Fruit fly (Drosophila melanogaster) whole organism, wandering third instar larva: ENCODE measurements around the gene CG7916.

ENCODE experiments used
- Abd-B ChIP-seq: fragments of >200 bp; optimal IDR thresholded peaks from 2 replicates; lab custom pipeline; 2017; ENCODE audit warnings: missing biosample characterization, missing genetic modification characterization
- CG32264 ChIP-seq: fragments of 200-800 bp; sonication (Bioruptor generic); optimal IDR thresholded peaks from 2 replicates; lab custom pipeline; 2016; ENCODE audit warnings: missing biosample characterization, missing genetic modification characterization
- CG9705 ChIP-seq: fragments of 200-800 bp; sonication (Bioruptor generic); optimal IDR thresholded peaks from 2 replicates; lab custom pipeline; 2018; ENCODE audit warnings: missing biosample characterization, mild to moderate bottlenecking, missing genetic modification characterization
- CrebA ChIP-seq: fragments of 200-800 bp; sonication (Bioruptor generic); optimal IDR thresholded peaks from 2 replicates; lab custom pipeline; 2016; ENCODE audit warnings: missing biosample characterization, mild to moderate bottlenecking, missing genetic modification characterization, borderline replicate concordance
- Dfd ChIP-seq: fragments of >200 bp; optimal IDR thresholded peaks from 2 replicates; lab custom pipeline; 2017; ENCODE audit warnings: missing biosample characterization, missing genetic modification characterization
- Dif ChIP-seq: fragments of 200-275, 200-300 bp; sonication (Bioruptor generic); optimal IDR thresholded peaks from 2 replicates; lab custom pipeline; 2018; ENCODE audit warnings: missing biosample characterization, missing genetic modification characterization; ENCODE audit not compliant: partially characterized antibody
- GATAd ChIP-seq: sonication (Bioruptor generic); optimal IDR thresholded peaks from 2 replicates; lab custom pipeline; 2016; ENCODE audit warnings: missing biosample characterization, missing genetic modification characterization
- HLH106 ChIP-seq: fragments of 200-800 bp; optimal IDR thresholded peaks from 3 replicates; lab custom pipeline; 2019; ENCODE audit warnings: missing biosample characterization, mild to moderate bottlenecking, missing genetic modification characterization, moderate library complexity
- Hnf4 ChIP-seq: fragments of 200-800 bp; sonication (Bioruptor generic); optimal IDR thresholded peaks from 2 replicates; lab custom pipeline; 2016; ENCODE audit warnings: missing biosample characterization, mild to moderate bottlenecking, missing genetic modification characterization
- Hr78 ChIP-seq: fragments of >200 bp; optimal IDR thresholded peaks from 2 replicates; lab custom pipeline; 2017; ENCODE audit warnings: missing biosample characterization, missing genetic modification characterization
- Hr83 ChIP-seq: fragments of 200-300 bp; sonication (Bioruptor generic); optimal IDR thresholded peaks from 2 replicates; lab custom pipeline; 2016; ENCODE audit warnings: missing biosample characterization, mild to moderate bottlenecking, missing genetic modification characterization, moderate library complexity; ENCODE audit not compliant: poor library complexity, severe bottlenecking
- Jra ChIP-seq: sonication (Bioruptor generic); optimal IDR thresholded peaks from 2 replicates; lab custom pipeline; 2016; ENCODE audit warnings: missing biosample characterization, missing genetic modification characterization
- Mio ChIP-seq: sonication (Bioruptor generic); optimal IDR thresholded peaks from 2 replicates; lab custom pipeline; 2016; ENCODE audit warnings: missing biosample characterization, missing genetic modification characterization
- Myc ChIP-seq: fragments of >200 bp; optimal IDR thresholded peaks from 2 replicates; lab custom pipeline; 2017
- N ChIP-seq: fragments of >200 bp; optimal IDR thresholded peaks from 2 replicates; lab custom pipeline; 2018; ENCODE audit warnings: missing biosample characterization, missing external identifiers, missing genetic modification characterization
- OdsH ChIP-seq: fragments of 200-800 bp; sonication (Bioruptor generic); optimal IDR thresholded peaks from 2 replicates; lab custom pipeline; 2016; ENCODE audit warnings: missing biosample characterization, mild to moderate bottlenecking, missing genetic modification characterization
- Rel ChIP-seq, 2 experiments: fragments of 200-800 bp; sonication (Bioruptor generic) in 1 of 2; optimal IDR thresholded peaks; 2 replicates in 1 of 2; 3 replicates in 1 of 2; lab custom pipeline; 2016 to 2019; ENCODE audit warnings: mild to moderate bottlenecking in 2 of 2, missing biosample characterization in 2 of 2, missing genetic modification characterization in 2 of 2, moderate library complexity in 1 of 2
- Sp1 ChIP-seq: fragments of 200-800 bp; sonication (Bioruptor generic); optimal IDR thresholded peaks from 3 replicates; lab custom pipeline; 2019; ENCODE audit warnings: missing biosample characterization, mild to moderate bottlenecking, missing genetic modification characterization, moderate library complexity
- Vsx2 ChIP-seq: fragments of 200-300, 225-300 bp; sonication (Bioruptor generic); optimal IDR thresholded peaks from 2 replicates; lab custom pipeline; 2018; ENCODE audit warnings: missing biosample characterization, missing genetic modification characterization; ENCODE audit not compliant: partially characterized antibody
- br ChIP-seq: fragments of 200-800 bp; sonication (Bioruptor generic); optimal IDR thresholded peaks from 2 replicates; lab custom pipeline; 2016; ENCODE audit warnings: missing biosample characterization, missing genetic modification characterization
- brk ChIP-seq: fragments of 200-800 bp; sonication (Bioruptor generic); optimal IDR thresholded peaks from 2 replicates; lab custom pipeline; 2016; ENCODE audit warnings: missing biosample characterization, mild to moderate bottlenecking, missing genetic modification characterization
- dl ChIP-seq, 2 experiments: fragments of 175-275, 200-275 bp in 1 of 2; fragments of 200-275 bp in 1 of 2; sonication (Bioruptor generic); optimal IDR thresholded peaks; lab custom pipeline; 2018; ENCODE audit warnings: mild to moderate bottlenecking in 2 of 2, missing biosample characterization in 2 of 2, missing genetic modification characterization in 2 of 2, moderate library complexity in 2 of 2; ENCODE audit not compliant: partially characterized antibody in 2 of 2, insufficient read depth in 1 of 2
- dmrt93B ChIP-seq: fragments of 200-800 bp; sonication (Bioruptor generic); optimal IDR thresholded peaks from 2 replicates; lab custom pipeline; 2018; ENCODE audit warnings: missing biosample characterization, mild to moderate bottlenecking, missing genetic modification characterization
- dsf ChIP-seq: sonication (Bioruptor generic); optimal IDR thresholded peaks from 2 replicates; lab custom pipeline; 2016; ENCODE audit warnings: missing biosample characterization, missing genetic modification characterization, borderline replicate concordance
- ey ChIP-seq: fragments of 200-800 bp; sonication (Bioruptor generic); optimal IDR thresholded peaks from 2 replicates; lab custom pipeline; 2016; ENCODE audit warnings: missing biosample characterization, missing genetic modification characterization
- foxo ChIP-seq, 2 experiments: fragments of 200-800 bp; sonication (Bioruptor generic); optimal IDR thresholded peaks; 2 replicates in 1 of 2; 3 replicates in 1 of 2; lab custom pipeline; 2016 to 2017; ENCODE audit warnings: missing biosample characterization in 2 of 2, missing genetic modification characterization in 2 of 2
- fru ChIP-seq: fragments of 200-800 bp; sonication (Bioruptor generic); optimal IDR thresholded peaks from 3 replicates; lab custom pipeline; 2016; ENCODE audit warnings: missing biosample characterization, mild to moderate bottlenecking, missing genetic modification characterization
- h ChIP-seq: fragments of 200-800 bp; sonication (Bioruptor generic); optimal IDR thresholded peaks from 3 replicates; lab custom pipeline; 2016; ENCODE audit warnings: missing biosample characterization, mild to moderate bottlenecking, missing genetic modification characterization
- jim ChIP-seq: fragments of 175-275, 200-325 bp; sonication (Bioruptor generic); optimal IDR thresholded peaks from 2 replicates; lab custom pipeline; 2016; ENCODE audit warnings: missing biosample characterization, mild to moderate bottlenecking, missing genetic modification characterization
- lola ChIP-seq: fragments of >200 bp; optimal IDR thresholded peaks from 2 replicates; lab custom pipeline; 2017; ENCODE audit warnings: missing biosample characterization, missing genetic modification characterization
- pan ChIP-seq: fragments of >200 bp; optimal IDR thresholded peaks from 2 replicates; lab custom pipeline; 2017
- psq ChIP-seq: fragments of 200-800 bp; sonication (Bioruptor generic); optimal IDR thresholded peaks from 3 replicates; lab custom pipeline; 2017; ENCODE audit warnings: missing biosample characterization, mild to moderate bottlenecking, missing genetic modification characterization, moderate library complexity
- rgr ChIP-seq: fragments of 200-800 bp; sonication (Bioruptor generic); optimal IDR thresholded peaks from 3 replicates; lab custom pipeline; 2016; ENCODE audit warnings: missing biosample characterization, mild to moderate bottlenecking, missing genetic modification characterization
- sage ChIP-seq: fragments of 200-800 bp; sonication (Bioruptor generic); optimal IDR thresholded peaks from 2 replicates; lab custom pipeline; 2016; ENCODE audit warnings: missing biosample characterization, mild to moderate bottlenecking, missing genetic modification characterization
- sv ChIP-seq: fragments of 200-800 bp; sonication (Bioruptor generic); optimal IDR thresholded peaks from 3 replicates; lab custom pipeline; 2016; ENCODE audit warnings: missing biosample characterization, missing genetic modification characterization
- tai ChIP-seq: sonication (Bioruptor generic); optimal IDR thresholded peaks from 2 replicates; lab custom pipeline; 2016; ENCODE audit warnings: missing biosample characterization, missing genetic modification characterization
- usp ChIP-seq: fragments of >200 bp; optimal IDR thresholded peaks from 2 replicates; lab custom pipeline; 2017; ENCODE audit warnings: missing biosample characterization, missing genetic modification characterization
- woc ChIP-seq: sonication (Bioruptor generic); optimal IDR thresholded peaks from 2 replicates; lab custom pipeline; 2016; ENCODE audit warnings: missing biosample characterization, mild to moderate bottlenecking, missing genetic modification characterization

The CG7916 gene

DNA sequence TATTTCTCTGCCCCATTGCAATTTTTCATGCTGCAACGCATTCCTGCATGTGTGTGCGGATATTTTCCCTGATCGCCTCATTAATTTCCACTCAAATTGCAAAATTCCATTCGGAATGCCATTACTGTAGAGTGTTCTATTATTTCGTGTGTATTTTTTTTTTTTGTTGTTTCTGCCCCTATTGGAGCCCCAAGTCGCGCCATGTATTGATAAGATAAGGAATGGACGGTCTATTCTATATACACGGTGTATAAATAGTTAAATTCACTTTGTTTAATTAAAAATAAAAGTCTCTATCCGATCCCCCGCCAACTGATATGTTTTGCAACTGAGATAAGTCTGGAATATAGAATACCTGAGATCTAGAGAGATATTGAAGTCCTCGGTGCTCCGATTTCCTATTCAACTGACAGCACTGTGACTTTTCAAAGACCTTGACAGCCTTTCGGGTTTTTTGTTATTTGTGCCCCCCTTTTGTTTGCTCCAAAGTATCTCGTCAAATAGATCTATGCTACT lies 34.9 kb downstream of the CG7916 start:
- no peak for TF ChIP-seq Rel (GFP tag; optimal IDR thresholded peaks at IDR 0.05; lab: Kevin White, UChicago)
- TF ChIP-seq Rel (tag; optimal IDR thresholded peaks at IDR 0.05; lab: Kevin White, UChicago): peak; percentile 34
- TF ChIP-seq lola: no peak

dm6 chr2L:13881939-13882338 lies 35.4 kb downstream of the CG7916 start:
- TF ChIP-seq sv (GFP tag; lab: Kevin White, UChicago): no peak
- no peak for TF ChIP-seq Dfd (GFP tag; lab: Kevin White, UChicago)
- peak; percentile 29 for TF ChIP-seq Sp1 (GFP tag; lab: Kevin White, UChicago)
- peak; percentile 79 for TF ChIP-seq Hr83 (GFP tag; lab: Kevin White, UChicago)
- TF ChIP-seq dsf (GFP tag; lab: Kevin White, UChicago): peak; percentile 22
- TF ChIP-seq lola: no peak
- peak; percentile 29 for TF ChIP-seq br (GFP tag; lab: Kevin White, UChicago)
- no peak for TF ChIP-seq Abd-B (GFP tag; lab: Kevin White, UChicago)
- peak; percentile 26 for TF ChIP-seq dmrt93B (GFP tag; lab: Kevin White, UChicago)
- peak; percentile 78 for TF ChIP-seq h (GFP tag; lab: Kevin White, UChicago)
- TF ChIP-seq N: no peak
- no peak for TF ChIP-seq Mio (GFP tag; lab: Kevin White, UChicago)
- TF ChIP-seq psq: peak; percentile 26
- TF ChIP-seq rgr (GFP tag; lab: Kevin White, UChicago): peak; percentile 80
- TF ChIP-seq woc: no peak
- no peak for TF ChIP-seq foxo (GFP tag; optimal IDR thresholded peaks at IDR 0.05; lab: Kevin White, UChicago)
- peak; percentile 44 for TF ChIP-seq CG32264 (GFP tag; lab: Kevin White, UChicago)
- TF ChIP-seq Jra (GFP tag; lab: Kevin White, UChicago): peak; percentile 48
- no peak for TF ChIP-seq jim (GFP tag; lab: Kevin White, UChicago)
- TF ChIP-seq fru (GFP tag; lab: Kevin White, UChicago): no peak
- peak; percentile 56 for TF ChIP-seq OdsH (GFP tag; lab: Kevin White, UChicago)
- no peak for TF ChIP-seq usp (GFP tag; lab: Kevin White, UChicago)
- TF ChIP-seq CrebA (GFP tag; lab: Kevin White, UChicago): no peak
- TF ChIP-seq GATAd: peak; percentile 10
- TF ChIP-seq Myc (lab: Kevin White, UChicago): no peak
- TF ChIP-seq HLH106 (tag; lab: Kevin White, UChicago): peak; percentile 10
- TF ChIP-seq brk (GFP tag; lab: Kevin White, UChicago): peak; percentile 48
- TF ChIP-seq pan (lab: Kevin White, UChicago): no peak
- TF ChIP-seq CG9705 (GFP tag; lab: Kevin White, UChicago): peak; percentile 22
- TF ChIP-seq Dif: no peak
- TF ChIP-seq sage (GFP tag; lab: Kevin White, UChicago): no peak
- peak; percentile 4 for TF ChIP-seq ey
- no peak for TF ChIP-seq dl (GFP tag; optimal IDR thresholded peaks at IDR 0.05; lab: Kevin White, UChicago; ENCODE audit: insufficient read depth in 1 of 2, partially characterized antibody in 2 of 2)
- TF ChIP-seq tai: peak; percentile 54
- TF ChIP-seq Rel (GFP tag; optimal IDR thresholded peaks at IDR 0.05; lab: Kevin White, UChicago): no peak
- TF ChIP-seq Rel (tag; optimal IDR thresholded peaks at IDR 0.05; lab: Kevin White, UChicago): no peak
- TF ChIP-seq Hnf4: peak; percentile 76
- no peak for TF ChIP-seq Hr78 (GFP tag; lab: Kevin White, UChicago)
- TF ChIP-seq Vsx2 (GFP tag; lab: Kevin White, UChicago): no peak

DNA sequence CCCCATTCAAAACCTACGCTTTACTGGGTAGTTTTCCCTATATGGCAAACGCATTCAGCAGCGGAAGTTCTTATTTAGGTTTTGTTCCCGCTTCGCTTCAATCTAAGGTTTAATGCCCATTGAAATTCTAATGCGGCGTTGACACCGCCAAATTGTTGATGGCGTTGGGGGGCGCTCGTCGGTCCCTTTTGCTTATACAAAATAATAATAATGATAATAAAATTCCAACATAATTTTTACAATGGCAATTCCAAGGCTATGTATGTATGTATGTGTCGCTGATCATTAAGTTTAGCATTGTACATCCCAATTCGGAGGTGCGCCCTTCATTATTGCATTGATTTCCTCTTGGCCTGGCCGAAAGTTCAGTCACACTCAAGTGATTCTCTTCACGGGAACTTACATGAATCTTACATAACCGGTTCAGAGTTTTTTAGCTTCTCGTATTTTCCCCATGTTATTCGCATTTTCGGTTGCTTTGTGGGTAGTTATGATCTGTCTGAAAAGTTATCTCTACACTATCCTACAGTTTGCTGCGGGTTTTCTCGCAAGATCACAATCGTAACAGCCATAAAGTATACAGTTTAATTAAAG lies 37.6 kb downstream of the CG7916 start:
- no peak for TF ChIP-seq Mio (GFP tag; lab: Kevin White, UChicago)
- TF ChIP-seq woc: no peak
- no peak for TF ChIP-seq Rel (GFP tag; optimal IDR thresholded peaks at IDR 0.05; lab: Kevin White, UChicago)
- no peak for TF ChIP-seq Rel (tag; optimal IDR thresholded peaks at IDR 0.05; lab: Kevin White, UChicago)
- TF ChIP-seq CG32264 (GFP tag; lab: Kevin White, UChicago): no peak
- no peak for TF ChIP-seq usp (GFP tag; lab: Kevin White, UChicago)
- TF ChIP-seq dmrt93B (GFP tag; lab: Kevin White, UChicago): no peak
- TF ChIP-seq lola: no peak
- TF ChIP-seq Myc (lab: Kevin White, UChicago): no peak
- no peak for TF ChIP-seq Dif
- TF ChIP-seq h (GFP tag; lab: Kevin White, UChicago): no peak
- no peak for TF ChIP-seq tai
- TF ChIP-seq foxo (GFP tag; optimal IDR thresholded peaks at IDR 0.05; lab: Kevin White, UChicago): no peak
- no peak for TF ChIP-seq sage (GFP tag; lab: Kevin White, UChicago)
- no peak for TF ChIP-seq ey
- TF ChIP-seq brk (GFP tag; lab: Kevin White, UChicago): no peak
- TF ChIP-seq Hr83 (GFP tag; lab: Kevin White, UChicago): no peak
- TF ChIP-seq OdsH (GFP tag; lab: Kevin White, UChicago): no peak
